Fruit fly (Drosophila melanogaster) whole organism, adult: Measurements from ENCODE around the gene CG9316.

Source experiments
- CG11617 ChIP-seq: fragments of 200-800 bp; sonication (Bioruptor generic); optimal IDR thresholded peaks from 2 replicates; lab custom pipeline; 2017; ENCODE audit warnings: mild to moderate bottlenecking, missing biosample characterization, missing genetic modification reagents, missing genetic modification characterization
- CG12768 ChIP-seq: fragments of 200-800 bp; sonication (Bioruptor generic); optimal IDR thresholded peaks from 2 replicates; lab custom pipeline; 2017; ENCODE audit warnings: missing biosample characterization, missing genetic modification characterization, mild to moderate bottlenecking, moderate library complexity, missing genetic modification reagents
- CG33017 ChIP-seq: fragments of 200-800 bp; sonication (Bioruptor generic); optimal IDR thresholded peaks from 2 replicates; lab custom pipeline; 2018; ENCODE audit warnings: missing biosample characterization, mild to moderate bottlenecking, missing genetic modification characterization, moderate library complexity
- CG5204 ChIP-seq: fragments of 200-800 bp; sonication (Bioruptor generic); optimal IDR thresholded peaks from 2 replicates; lab custom pipeline; 2016; ENCODE audit warnings: missing biosample characterization, missing genetic modification characterization
- CG7045 ChIP-seq: fragments of 200-800 bp; sonication (Bioruptor generic); optimal IDR thresholded peaks from 2 replicates; lab custom pipeline; 2017; ENCODE audit warnings: missing biosample characterization, mild to moderate bottlenecking, missing genetic modification characterization
- CG7101 ChIP-seq: fragments of 200-800 bp; sonication (Bioruptor generic); optimal IDR thresholded peaks from 2 replicates; lab custom pipeline; 2018; ENCODE audit warnings: missing biosample characterization, mild to moderate bottlenecking, missing genetic modification characterization, moderate library complexity
- Clk ChIP-seq: fragments of 200-800 bp; sonication (Bioruptor generic); optimal IDR thresholded peaks from 2 replicates; lab custom pipeline; 2017; ENCODE audit warnings: missing biosample characterization, missing genetic modification characterization
- bab1 ChIP-seq: fragments of 200-800 bp; sonication (Bioruptor generic); optimal IDR thresholded peaks from 3 replicates; lab custom pipeline; 2019; ENCODE audit warnings: missing biosample characterization, mild to moderate bottlenecking, missing genetic modification characterization, moderate library complexity
- cnc ChIP-seq, 2 experiments: fragments of >200 bp; optimal IDR thresholded peaks; 2 replicates each; lab custom pipeline; 2017
- kay ChIP-seq: fragments of 200-800 bp; sonication (Bioruptor generic); peaks from one replicate; lab custom pipeline; 2016; ENCODE audit warnings: missing biosample characterization, missing genetic modification characterization, borderline replicate concordance
- pad ChIP-seq: fragments of 200-800 bp; sonication (Bioruptor generic); optimal IDR thresholded peaks from 3 replicates; lab custom pipeline; 2017; ENCODE audit warnings: missing biosample characterization, missing genetic modification characterization, mild to moderate bottlenecking, moderate library complexity, missing genetic modification reagents
- tj ChIP-seq: fragments of 200-800 bp; sonication (Bioruptor generic); optimal IDR thresholded peaks from 3 replicates; lab custom pipeline; 2017; ENCODE audit warnings: missing biosample characterization, mild to moderate bottlenecking, missing genetic modification characterization, moderate library complexity
- toe ChIP-seq: fragments of 200-800 bp; sonication (Bioruptor generic); optimal IDR thresholded peaks from 2 replicates; lab custom pipeline; 2016; ENCODE audit warnings: missing biosample characterization, missing genetic modification characterization

DNA sequence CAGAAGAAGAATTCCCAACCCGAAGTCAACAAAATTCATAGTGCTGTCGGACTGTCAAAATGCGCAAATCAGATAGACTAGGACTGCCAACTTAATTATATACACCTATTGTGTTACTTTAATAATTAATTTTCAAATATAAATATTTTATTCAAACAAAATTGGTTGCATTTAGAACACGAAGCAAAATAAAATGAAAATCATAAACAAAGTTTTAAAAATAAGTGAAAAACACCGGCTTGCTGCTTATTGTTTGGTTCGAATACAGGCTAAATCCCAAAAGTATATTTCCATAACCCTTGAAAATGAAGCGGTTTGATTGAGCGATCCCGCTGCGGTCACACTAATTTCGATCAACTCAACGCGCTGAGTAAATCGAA, 31.4 kb upstream of the CG9316 start, which contains the start of the genes Rhau and dia:
- no peak for TF ChIP-seq pad
- no peak for TF ChIP-seq cnc (optimal IDR thresholded peaks at IDR 0.05; lab: Kevin White, UChicago)
- peak; percentile 83 for TF ChIP-seq bab1
- TF ChIP-seq CG33017: no peak
- TF ChIP-seq Clk: no peak
- no peak for TF ChIP-seq CG7045 (GFP tag; lab: Kevin White, UChicago)
- TF ChIP-seq CG11617 (GFP tag; lab: Kevin White, UChicago): peak; percentile 15
- TF ChIP-seq CG7101 (tag; lab: Kevin White, UChicago): peak; percentile 38
- no peak for TF ChIP-seq CG5204 (GFP tag; lab: Kevin White, UChicago)
- TF ChIP-seq tj (GFP tag; lab: Kevin White, UChicago): peak; percentile 10
- TF ChIP-seq CG12768: no peak
- peak; percentile 32 for TF ChIP-seq toe (GFP tag; lab: Kevin White, UChicago)
- peak; percentile 35 for TF ChIP-seq kay (GFP tag; lab: Kevin White, UChicago)
